Fruit fly (Drosophila melanogaster) whole organism, embryonic: ENCODE measurements around the gene CG7695.

Source experiments
- Awh ChIP-seq: fragments of 200-800 bp; sonication (Bioruptor generic); IDR thresholded peaks from 2 replicates; pipeline ENCODE4, ENCODE4 v1.3.6; 2022; ENCODE audit warnings: missing biosample characterization, missing genetic modification characterization
- Bgb ChIP-seq: fragments of 200-800 bp; sonication (Bioruptor generic); IDR thresholded peaks from 2 replicates; pipeline ENCODE4 v1.3.6; 2022; ENCODE audit warnings: missing biosample characterization, missing genetic modification characterization; ENCODE audit not compliant: partially characterized antibody
- Blimp-1 ChIP-seq: fragments of 200-800 bp; sonication (Bioruptor generic); optimal IDR thresholded peaks from 3 replicates; lab custom pipeline; 2018; ENCODE audit warnings: missing biosample characterization, missing genetic modification characterization, mild to moderate bottlenecking, moderate library complexity, missing genetic modification reagents
- CG10431 ChIP-seq: fragments of 200-800 bp; sonication (Bioruptor generic); optimal IDR thresholded peaks from 3 replicates; lab custom pipeline; 2018; ENCODE audit warnings: missing biosample characterization, mild to moderate bottlenecking, missing genetic modification characterization
- CG10979 ChIP-seq: fragments of 200-800 bp; sonication (Bioruptor generic); optimal IDR thresholded peaks from 2 replicates; lab custom pipeline; 2018; ENCODE audit warnings: missing biosample characterization, mild to moderate bottlenecking, missing genetic modification characterization, moderate library complexity
- CG11093 ChIP-seq: fragments of 200-800 bp; sonication (Bioruptor generic); IDR thresholded peaks from 3 replicates; pipeline ENCODE4 v1.3.6; 2022; ENCODE audit warnings: missing biosample characterization, missing genetic modification characterization
- CG11398 ChIP-seq: fragments of 200-800 bp; sonication (Bioruptor generic); optimal IDR thresholded peaks from 2 replicates; lab custom pipeline; 2016; ENCODE audit warnings: missing biosample characterization, missing genetic modification characterization
- CG11456 ChIP-seq: fragments of 200-800 bp; sonication (Bioruptor generic); IDR thresholded peaks from 3 replicates; pipeline ENCODE4 v1.3.6; 2022; ENCODE audit warnings: missing biosample characterization, missing genetic modification characterization
- CG12744 ChIP-seq: fragments of 200-800 bp; sonication (Bioruptor generic); optimal IDR thresholded peaks from 2 replicates; lab custom pipeline; 2016; ENCODE audit warnings: missing biosample characterization, missing genetic modification characterization
- CG15011 ChIP-seq: fragments of 200-800 bp; sonication (Bioruptor generic); optimal IDR thresholded peaks from 3 replicates; lab custom pipeline; 2018; ENCODE audit warnings: missing biosample characterization, mild to moderate bottlenecking, missing genetic modification characterization
- CG1603 ChIP-seq: fragments of 200-800 bp; sonication (Bioruptor generic); optimal IDR thresholded peaks from 2 replicates; lab custom pipeline; 2019; ENCODE audit warnings: missing biosample characterization, mild to moderate bottlenecking, missing genetic modification characterization, moderate library complexity
- CG17361 ChIP-seq: fragments of 200-800 bp; sonication (Bioruptor generic); IDR thresholded peaks from 3 replicates; pipeline ENCODE4 v1.3.6; 2022; ENCODE audit warnings: missing biosample characterization, missing genetic modification characterization
- CG17829 ChIP-seq: fragments of 200-800 bp; optimal IDR thresholded peaks from 2 replicates; lab custom pipeline; 2019; ENCODE audit warnings: missing biosample characterization, mild to moderate bottlenecking, missing genetic modification characterization, moderate library complexity
- CG18262 ChIP-seq: fragments of 200-800 bp; optimal IDR thresholded peaks from 3 replicates; lab custom pipeline; 2019; ENCODE audit warnings: missing biosample characterization, mild to moderate bottlenecking, missing genetic modification characterization, moderate library complexity
- CG2199 ChIP-seq: fragments of 200-800 bp; sonication (Bioruptor generic); IDR thresholded peaks from 3 replicates; pipeline ENCODE4 v1.3.6; 2022; ENCODE audit warnings: missing biosample characterization, missing genetic modification characterization
- CG2889 ChIP-seq: fragments of 200-800 bp; sonication (Bioruptor generic); IDR thresholded peaks from 3 replicates; pipeline ENCODE4 v1.3.6; 2022; ENCODE audit warnings: missing biosample characterization, missing genetic modification characterization
- CG32532 ChIP-seq: fragments of 200-800 bp; sonication (Bioruptor generic); IDR thresholded peaks from 2 replicates; pipeline ENCODE4 v1.3.6; 2022; ENCODE audit warnings: missing biosample characterization, missing genetic modification characterization
- CG3281 ChIP-seq: fragments of 200-800 bp; sonication (Bioruptor generic); optimal IDR thresholded peaks from 3 replicates; lab custom pipeline; 2017; ENCODE audit warnings: missing biosample characterization, mild to moderate bottlenecking, missing genetic modification characterization
- CG33213 ChIP-seq: fragments of 200-800 bp; sonication (Bioruptor generic); optimal IDR thresholded peaks from 3 replicates; lab custom pipeline; 2016; ENCODE audit warnings: missing biosample characterization, missing genetic modification characterization
- CG3847 ChIP-seq: fragments of 200-800 bp; sonication (Bioruptor generic); IDR thresholded peaks from 2 replicates; pipeline ENCODE4 v1.3.6; 2022; ENCODE audit warnings: missing biosample characterization, missing genetic modification characterization
- CG6854 ChIP-seq: fragments of 200-800 bp; sonication (Bioruptor generic); optimal IDR thresholded peaks from 3 replicates; lab custom pipeline; 2017; ENCODE audit warnings: missing biosample characterization, mild to moderate bottlenecking, missing genetic modification characterization
- CG7928 ChIP-seq: fragments of 200-800 bp; sonication (Bioruptor generic); optimal IDR thresholded peaks from 2 replicates; lab custom pipeline; 2017; ENCODE audit warnings: missing biosample characterization, mild to moderate bottlenecking, missing genetic modification characterization
- CG8765 ChIP-seq: fragments of 200-800 bp; sonication (Bioruptor generic); IDR thresholded peaks from 2 replicates; pipeline ENCODE4 v1.3.6; 2022; ENCODE audit warnings: missing biosample characterization, missing genetic modification characterization
- CG9727 ChIP-seq: fragments of 200-800 bp; sonication (Bioruptor generic); optimal IDR thresholded peaks from 3 replicates; lab custom pipeline; 2017; ENCODE audit warnings: missing biosample characterization, mild to moderate bottlenecking, missing genetic modification characterization
- Camta ChIP-seq: fragments of 200-800 bp; sonication (Bioruptor generic); optimal IDR thresholded peaks from 2 replicates; lab custom pipeline; 2016; ENCODE audit warnings: missing biosample characterization, missing genetic modification characterization
- Gsc ChIP-seq: fragments of 200-800 bp; sonication (Bioruptor generic); IDR thresholded peaks from 2 replicates; pipeline ENCODE4 v1.3.6; 2022; ENCODE audit warnings: missing biosample characterization, missing genetic modification characterization
- Gug ChIP-seq: fragments of 200-800 bp; sonication (Bioruptor generic); IDR thresholded peaks from 4 replicates; pipeline ENCODE4 v1.3.6; 2022; ENCODE audit warnings: missing biosample characterization, missing genetic modification characterization
- Hr51 ChIP-seq, 2 experiments: fragments of 200-800 bp; sonication (Bioruptor generic); optimal IDR thresholded peaks; 2 replicates in 1 of 2; 3 replicates in 1 of 2; lab custom pipeline; 2016 to 2018; ENCODE audit warnings: missing biosample characterization in 2 of 2, missing genetic modification characterization in 2 of 2, mild to moderate bottlenecking in 1 of 2, moderate library complexity in 1 of 2
- Neu2 ChIP-seq: fragments of 200-800 bp; sonication (Bioruptor generic); optimal IDR thresholded peaks from 3 replicates; lab custom pipeline; 2016; ENCODE audit warnings: missing biosample characterization, missing genetic modification characterization, borderline replicate concordance
- Ptx1 ChIP-seq: fragments of 200-800 bp; sonication (Bioruptor generic); IDR thresholded peaks from 2 replicates; pipeline ENCODE4 v1.3.6; 2022; ENCODE audit warnings: missing biosample characterization, missing genetic modification characterization
- Vsx1 ChIP-seq: fragments of 200-800 bp; sonication (Bioruptor generic); optimal IDR thresholded peaks from 2 replicates; lab custom pipeline; 2017; ENCODE audit warnings: missing biosample characterization, mild to moderate bottlenecking, missing genetic modification characterization, missing genetic modification reagents
- crol ChIP-seq: fragments of 200-800 bp; sonication (Bioruptor generic); IDR thresholded peaks from 2 replicates; pipeline ENCODE4 v1.3.6; 2022; ENCODE audit warnings: missing biosample characterization, missing genetic modification characterization
- danr ChIP-seq: fragments of 200-800 bp; sonication (Bioruptor generic); IDR thresholded peaks from 2 replicates; pipeline ENCODE4 v1.3.6; 2022; ENCODE audit warnings: missing biosample characterization, missing genetic modification characterization
- dati ChIP-seq: fragments of 200-800 bp; sonication (Bioruptor generic); IDR thresholded peaks from 2 replicates; pipeline ENCODE4 v1.3.6; 2022; ENCODE audit warnings: missing biosample characterization, missing genetic modification characterization
- dm ChIP-seq: fragments of 200-800 bp; sonication (Bioruptor generic); optimal IDR thresholded peaks from 3 replicates; lab custom pipeline; 2016; ENCODE audit warnings: missing biosample characterization, missing genetic modification characterization
- en ChIP-seq: fragments of 200-800 bp; sonication (Bioruptor generic); optimal IDR thresholded peaks from 2 replicates; lab custom pipeline; 2016; ENCODE audit warnings: missing biosample characterization, missing genetic modification characterization
- eyg ChIP-seq: fragments of 200-800 bp; sonication (Bioruptor generic); optimal IDR thresholded peaks from 3 replicates; lab custom pipeline; 2016; ENCODE audit warnings: missing biosample characterization, missing genetic modification characterization
- hbn ChIP-seq: fragments of 200-800 bp; sonication (Bioruptor generic); IDR thresholded peaks from 2 replicates; pipeline ENCODE4 v1.3.6; 2022; ENCODE audit warnings: missing biosample characterization, missing genetic modification characterization; ENCODE audit not compliant: partially characterized antibody
- jing ChIP-seq: fragments of 200-800 bp; sonication (Bioruptor generic); optimal IDR thresholded peaks from 2 replicates; lab custom pipeline; 2018; ENCODE audit warnings: missing biosample characterization, mild to moderate bottlenecking, missing genetic modification characterization
- klu ChIP-seq: fragments of 200-800 bp; sonication (Bioruptor generic); IDR thresholded peaks from 2 replicates; pipeline ENCODE4 v1.3.6; 2022; ENCODE audit warnings: missing biosample characterization, missing genetic modification characterization
- lola ChIP-seq, 3 experiments: fragments of >200 bp in 2 of 3; fragments of 200-800 bp in 1 of 3; sonication (Bioruptor generic) in 1 of 3; optimal IDR thresholded peaks; 2 replicates each; lab custom pipeline; 2017 to 2019; ENCODE audit warnings: missing biosample characterization in 3 of 3, missing genetic modification characterization in 3 of 3, mild to moderate bottlenecking in 1 of 3, moderate library complexity in 1 of 3
- maf-S ChIP-seq: fragments of 200-800 bp; sonication (Bioruptor generic); optimal IDR thresholded peaks from 2 replicates; lab custom pipeline; 2016; ENCODE audit warnings: missing biosample characterization, missing genetic modification characterization
- mam ChIP-seq: fragments of 200-800 bp; sonication (Bioruptor generic); optimal IDR thresholded peaks from 3 replicates; lab custom pipeline; 2016; ENCODE audit warnings: missing biosample characterization, missing genetic modification characterization
- pb ChIP-seq: fragments of 200-800 bp; sonication (Bioruptor generic); optimal IDR thresholded peaks from 3 replicates; lab custom pipeline; 2016; ENCODE audit warnings: missing biosample characterization, missing genetic modification characterization
- pzg ChIP-seq: fragments of 200-800 bp; sonication (Bioruptor generic); optimal IDR thresholded peaks from 3 replicates; lab custom pipeline; 2018; ENCODE audit warnings: missing biosample characterization, mild to moderate bottlenecking, missing genetic modification characterization, moderate library complexity
- slou ChIP-seq: fragments of 200-800 bp; sonication (Bioruptor generic); optimal IDR thresholded peaks from 3 replicates; lab custom pipeline; 2016; ENCODE audit warnings: missing biosample characterization, missing genetic modification characterization
- so ChIP-seq: fragments of 200-800 bp; sonication (Bioruptor generic); IDR thresholded peaks from 3 replicates; pipeline ENCODE4 v1.3.6; 2022; ENCODE audit warnings: missing biosample characterization, missing genetic modification characterization
- ssp ChIP-seq: fragments of 200-800 bp; sonication (Bioruptor generic); IDR thresholded peaks from 2 replicates; pipeline ENCODE4 v1.3.6; 2022; ENCODE audit warnings: missing biosample characterization, missing genetic modification characterization
- tup ChIP-seq: fragments of 200-800 bp; sonication (Bioruptor generic); optimal IDR thresholded peaks from 2 replicates; lab custom pipeline; 2016; ENCODE audit warnings: missing biosample characterization, mild to moderate bottlenecking, missing genetic modification characterization, moderate library complexity
- yki ChIP-seq: fragments of >200 bp; optimal IDR thresholded peaks from 3 replicates; lab custom pipeline; 2018

Gene CG7695

DNA sequence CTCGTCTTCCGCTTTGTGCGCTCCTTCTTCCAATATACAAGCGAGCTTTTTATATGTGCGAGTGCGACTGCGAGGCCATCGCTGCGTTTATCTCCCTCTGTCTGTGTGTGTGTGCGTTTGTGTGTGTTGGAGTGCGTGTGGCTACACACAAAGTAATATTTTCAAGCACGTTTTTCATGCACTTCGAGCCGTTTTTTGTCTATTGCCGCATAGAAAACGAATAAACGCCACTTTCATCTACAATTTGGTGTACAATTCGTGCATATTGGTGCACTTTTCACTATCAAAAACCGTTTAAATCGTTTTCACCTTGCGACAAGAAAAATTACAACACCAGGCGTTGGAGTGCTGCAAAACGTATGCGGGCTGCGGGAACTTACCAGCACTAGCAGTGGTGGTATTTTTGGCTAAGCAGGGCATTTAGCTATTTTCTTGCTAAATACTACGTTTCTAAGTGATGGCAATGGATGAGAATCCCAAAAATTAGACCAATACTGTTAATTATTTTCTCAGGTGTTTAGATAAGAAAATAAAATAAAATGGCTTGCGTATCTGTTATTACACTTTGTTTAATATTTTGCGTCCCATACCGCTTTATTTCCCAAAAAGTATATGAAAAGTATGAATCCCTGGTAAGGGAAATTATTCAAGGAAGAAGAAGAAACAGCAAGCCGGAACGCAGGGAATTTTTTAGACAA lies 41.8 kb upstream of the CG7695 start, which contains the start of the genes CG31224 and CstF64 (continued):
- peak; percentile 81 for TF ChIP-seq CG12744 (GFP tag; lab: Kevin White, UChicago)
- TF ChIP-seq dati (GFP tag; lab: Robert Waterston, UW): peak; percentile 52; the same call in 1 of the 2 replicates
- TF ChIP-seq CG11398: peak; percentile 57
- TF ChIP-seq jing (GFP tag; lab: Kevin White, UChicago): peak; percentile 65
- no peak for TF ChIP-seq Bgb (GFP tag; lab: Robert Waterston, UW)
- peak; percentile 82 for TF ChIP-seq pb (GFP tag; lab: Kevin White, UChicago)
- TF ChIP-seq hbn (GFP tag; lab: Robert Waterston, UW): no peak
- peak in 1 of 2 experiments; percentile 89 for TF ChIP-seq Hr51 (GFP tag; optimal IDR thresholded peaks at IDR 0.05; lab: Kevin White, UChicago)
- TF ChIP-seq CG17361 (GFP tag; lab: Robert Waterston, UW): peak; percentile 87
- TF ChIP-seq CG11093 (GFP tag; lab: Robert Waterston, UW): peak; percentile 73; the same call in 2 of the 3 replicates
- TF ChIP-seq Camta (GFP tag; lab: Kevin White, UChicago): peak; percentile 84
- peak; percentile 65 for TF ChIP-seq maf-S (GFP tag; lab: Kevin White, UChicago)
- peak; percentile 79 for TF ChIP-seq CG8765 (GFP tag; lab: Robert Waterston, UW)
- TF ChIP-seq danr (GFP tag; lab: Robert Waterston, UW): no peak; the same call in 1 of the 2 replicates
- peak; percentile 77 for TF ChIP-seq ssp (GFP tag; lab: Robert Waterston, UW)
- peak; percentile 33; the same call in 1 of the 3 replicates for TF ChIP-seq CG2889 (GFP tag; lab: Robert Waterston, UW)
- TF ChIP-seq yki (lab: Kevin White, UChicago): no peak
- peak; percentile 76 for TF ChIP-seq so
- TF ChIP-seq CG6854 (GFP tag; lab: Kevin White, UChicago): peak; percentile 27
- peak; percentile 71 for TF ChIP-seq tup (GFP tag; lab: Kevin White, UChicago)
- TF ChIP-seq Awh (GFP tag; lab: Robert Waterston, UW): peak; percentile 74; the same call in 1 of the 2 replicates
- TF ChIP-seq Gsc (GFP tag; lab: Robert Waterston, UW): 0 out of 2 replicates have a peak, but pooled peaks have one; percentile 9
- peak; percentile 85 for TF ChIP-seq Ptx1 (GFP tag; lab: Robert Waterston, UW)
- TF ChIP-seq en (GFP tag; lab: Kevin White, UChicago): peak; percentile 47
- TF ChIP-seq CG7928 (GFP tag; lab: Kevin White, UChicago): peak; percentile 94
- no peak for TF ChIP-seq Neu2
- TF ChIP-seq Gug: peak; percentile 75
- TF ChIP-seq CG32532: peak; percentile 86
- peak in 1 of 3 experiments; percentile 78 for TF ChIP-seq lola (GFP tag; optimal IDR thresholded peaks at IDR 0.05; lab: Kevin White, UChicago)
- TF ChIP-seq Blimp-1 (GFP tag; lab: Kevin White, UChicago): peak; percentile 73
- peak; percentile 22 for TF ChIP-seq Vsx1
- TF ChIP-seq klu (GFP tag; lab: Robert Waterston, UW): peak; percentile 72
- peak; percentile 76 for TF ChIP-seq CG10979 (tag; lab: Kevin White, UChicago)
- TF ChIP-seq CG3847: peak; percentile 92
- peak; percentile 81 for TF ChIP-seq CG18262 (tag; lab: Kevin White, UChicago)
- TF ChIP-seq CG11456 (GFP tag; lab: Robert Waterston, UW): peak; percentile 85
- TF ChIP-seq pzg (GFP tag; lab: Kevin White, UChicago): peak; percentile 82
- no peak for TF ChIP-seq CG2199
- no peak for TF ChIP-seq CG15011 (GFP tag; lab: Kevin White, UChicago)
- TF ChIP-seq CG17829: peak; percentile 86
- peak; percentile 85 for TF ChIP-seq CG3281 (GFP tag; lab: Kevin White, UChicago)
- peak; percentile 88 for TF ChIP-seq CG33213 (GFP tag; lab: Kevin White, UChicago)
- no peak for TF ChIP-seq CG1603 (tag; lab: Kevin White, UChicago)
- peak; percentile 82 for TF ChIP-seq CG9727 (GFP tag; lab: Kevin White, UChicago)
- TF ChIP-seq dm (GFP tag; lab: Kevin White, UChicago): peak; percentile 83
- no peak; the same call in 1 of the 2 replicates for TF ChIP-seq crol (GFP tag; lab: Robert Waterston, UW)
- TF ChIP-seq mam (GFP tag; lab: Kevin White, UChicago): peak; percentile 93
- peak; percentile 46 for TF ChIP-seq CG10431 (GFP tag; lab: Kevin White, UChicago)
- peak; percentile 67 for TF ChIP-seq slou
- TF ChIP-seq eyg (GFP tag; lab: Kevin White, UChicago): peak; percentile 76
